Worm (Caenorhabditis elegans) whole organism, young adult: ENCODE measurements around the gene skr-7.

ENCODE experiments used
- B0019.2 ChIP-seq: fragments of 200-800 bp; sonication (Bioruptor generic); conservative IDR thresholded peaks from 2 replicates; pipeline ENCODE4 v1.3.6; 2022; ENCODE audit warnings: missing genetic modification reagents, missing genetic modification characterization, missing compliant biosample characterization
- B0336.3 ChIP-seq: fragments of 200-800 bp; sonication (Bioruptor generic); IDR thresholded peaks from 2 replicates; pipeline ENCODE4 v1.3.6; 2022; ENCODE audit warnings: missing genetic modification characterization, missing compliant biosample characterization
- C17E4.6 ChIP-seq: fragments of 200-800 bp; sonication (Bioruptor generic); IDR thresholded peaks from 2 replicates; pipeline ENCODE4 v1.3.6; 2022; ENCODE audit warnings: missing genetic modification reagents, missing genetic modification characterization, missing compliant biosample characterization
- F39B2.1 ChIP-seq: fragments of 200-800 bp; sonication (Bioruptor generic); IDR thresholded peaks from 2 replicates; pipeline ENCODE4 v1.3.6; 2022; ENCODE audit warnings: missing genetic modification reagents, missing genetic modification characterization, missing compliant biosample characterization
- F49E8.2 ChIP-seq: sonication (generic microtip); optimal IDR thresholded peaks from 3 replicates; lab custom pipeline; 2017; ENCODE audit warnings: missing genetic modification characterization, mild to moderate bottlenecking, missing compliant biosample characterization, antibody characterized with exemption, moderate library complexity; ENCODE audit not compliant: insufficient read depth
- F57A8.1 ChIP-seq: fragments of 200-800 bp; sonication (Bioruptor generic); optimal IDR thresholded peaks from 2 replicates; lab custom pipeline; 2018; ENCODE audit warnings: mild to moderate bottlenecking, missing genetic modification characterization, moderate library complexity, missing compliant biosample characterization
- T26A5.8 ChIP-seq: sonication (generic microtip); optimal IDR thresholded peaks from 2 replicates; lab custom pipeline; 2016; ENCODE audit warnings: missing genetic modification characterization, missing compliant biosample characterization
- Y53F4B.3 ChIP-seq: fragments of 200-800 bp; sonication (Bioruptor generic); IDR thresholded peaks from 2 replicates; pipeline ENCODE4 v1.3.6; 2022; ENCODE audit warnings: missing genetic modification reagents, missing genetic modification characterization, missing compliant biosample characterization
- Y53G8AR.9 ChIP-seq: fragments of 200-800 bp; sonication (Bioruptor generic); conservative IDR thresholded peaks from 2 replicates; pipeline ENCODE4 v1.3.6; 2022; ENCODE audit warnings: missing genetic modification reagents, missing genetic modification characterization, missing compliant biosample characterization
- Y67H2A.10 ChIP-seq: fragments of 200-800 bp; sonication (Bioruptor generic); conservative IDR thresholded peaks from 2 replicates; pipeline ENCODE4 v1.3.6; 2022; ENCODE audit warnings: missing genetic modification reagents, missing genetic modification characterization, missing compliant biosample characterization
- Y79H2A.3 ChIP-seq: fragments of 200-800 bp; sonication (Bioruptor generic); conservative IDR thresholded peaks from 2 replicates; pipeline ENCODE4 v1.3.6; 2022; ENCODE audit warnings: missing genetic modification reagents, missing genetic modification characterization, missing compliant biosample characterization
- ZK185.1 ChIP-seq: sonication (generic microtip); optimal IDR thresholded peaks from 2 replicates; lab custom pipeline; 2016; ENCODE audit warnings: mild to moderate bottlenecking, missing genetic modification characterization, missing compliant biosample characterization; ENCODE audit not compliant: poor library complexity, severe bottlenecking
- ama-1 ChIP-seq, 3 experiments: fragments of 150-350 bp in 1 of 3; sonication (generic microtip) in 2 of 3; optimal IDR thresholded peaks; 2 replicates each; lab custom pipeline; 2014 to 2018; ENCODE audit warnings: missing biosample characterization in 2 of 3, missing genetic modification characterization in 2 of 3, missing genetic modification reagents in 2 of 3
- atf-7 ChIP-seq: sonication (generic microtip); optimal IDR thresholded peaks from 2 replicates; lab custom pipeline; 2017; ENCODE audit warnings: mild to moderate bottlenecking, missing genetic modification characterization, missing compliant biosample characterization
- athp-1 ChIP-seq: sonication (generic microtip); optimal IDR thresholded peaks from 2 replicates; lab custom pipeline; 2017; ENCODE audit warnings: mild to moderate bottlenecking, missing genetic modification characterization, missing compliant biosample characterization
- cebp-1 ChIP-seq, 2 experiments: fragments of 200-800 bp in 1 of 2; sonication (Bioruptor generic) in 1 of 2; sonication (generic microtip) in 1 of 2; IDR thresholded peaks in 1 of 2; optimal IDR thresholded peaks in 1 of 2; 2 replicates each; pipeline versions ENCODE4 v1.3.6 to Lab custom; 2017 to 2022; ENCODE audit warnings: missing compliant biosample characterization in 2 of 2, missing genetic modification characterization in 2 of 2, mild to moderate bottlenecking in 1 of 2, missing genetic modification reagents in 1 of 2, moderate library complexity in 1 of 2
- ceh-27 ChIP-seq: fragments of 200-800 bp; sonication (Bioruptor generic); optimal IDR thresholded peaks from 2 replicates; lab custom pipeline; 2018; ENCODE audit warnings: mild to moderate bottlenecking, missing genetic modification characterization, moderate library complexity, missing compliant biosample characterization
- ceh-40 ChIP-seq: fragments of 200-800 bp; sonication (Bioruptor generic); IDR thresholded peaks from 2 replicates; pipeline ENCODE4 v1.3.6; 2022; ENCODE audit warnings: missing genetic modification characterization, missing compliant biosample characterization
- ceh-58 ChIP-seq: fragments of 200-800 bp; sonication (Bioruptor generic); IDR thresholded peaks from 2 replicates; pipeline ENCODE4 v1.3.6; 2022; ENCODE audit warnings: missing genetic modification characterization, missing compliant biosample characterization
- ceh-79 ChIP-seq: sonication (generic microtip); optimal IDR thresholded peaks from 2 replicates; lab custom pipeline; 2017; ENCODE audit warnings: mild to moderate bottlenecking, missing genetic modification characterization, missing compliant biosample characterization
- ceh-91 ChIP-seq: fragments of 200-800 bp; sonication (Bioruptor generic); IDR thresholded peaks from 2 replicates; pipeline ENCODE4 v1.3.6; 2022; ENCODE audit warnings: missing genetic modification reagents, missing genetic modification characterization, missing compliant biosample characterization
- chd-7 ChIP-seq: sonication (generic microtip); optimal IDR thresholded peaks from 2 replicates; lab custom pipeline; 2016; ENCODE audit warnings: mild to moderate bottlenecking, missing genetic modification characterization, moderate library complexity, missing compliant biosample characterization
- egrh-3 ChIP-seq: fragments of 200-800 bp; sonication (Bioruptor generic); IDR thresholded peaks from 2 replicates; pipeline ENCODE4 v1.3.6; 2022; ENCODE audit warnings: missing genetic modification reagents, missing genetic modification characterization, missing compliant biosample characterization
- hmg-1.2 ChIP-seq: fragments of 200-800 bp; sonication (Bioruptor generic); IDR thresholded peaks from 2 replicates; pipeline ENCODE4 v1.3.6; 2022; ENCODE audit warnings: missing genetic modification reagents, missing genetic modification characterization, missing compliant biosample characterization
- hrde-1 ChIP-seq: sonication (generic microtip); optimal IDR thresholded peaks from 2 replicates; lab custom pipeline; 2016; ENCODE audit warnings: missing genetic modification characterization, mild to moderate bottlenecking, missing compliant biosample characterization, moderate library complexity, missing genotype, missing genetic modification reagents, borderline replicate concordance
- lin-35 ChIP-seq, 3 experiments: fragments of 150-350 bp in 2 of 3; sonication (generic microtip) in 1 of 3; optimal IDR thresholded peaks; 2 replicates each; lab custom pipeline; 2014 to 2018; ENCODE audit warnings: missing biosample characterization in 3 of 3, missing genetic modification characterization in 3 of 3, missing genetic modification reagents in 3 of 3
- lir-1 ChIP-seq: fragments of 200-800 bp; sonication (Bioruptor generic); conservative IDR thresholded peaks from 2 replicates; pipeline ENCODE4 v1.3.6; 2022; ENCODE audit warnings: missing genetic modification reagents, missing genetic modification characterization, missing compliant biosample characterization
- lsl-1 ChIP-seq: fragments of 200-800 bp; sonication (Bioruptor generic); optimal IDR thresholded peaks from 2 replicates; lab custom pipeline; 2018; ENCODE audit warnings: mild to moderate bottlenecking, missing genetic modification characterization, moderate library complexity, missing compliant biosample characterization
- madf-3 ChIP-seq: fragments of 200-800 bp; sonication (Bioruptor generic); IDR thresholded peaks from 2 replicates; pipeline ENCODE4 v1.3.6; 2022; ENCODE audit warnings: missing genetic modification reagents, missing genetic modification characterization, missing compliant biosample characterization
- madf-6 ChIP-seq: fragments of 200-800 bp; sonication (Bioruptor generic); IDR thresholded peaks from 2 replicates; pipeline ENCODE4 v1.3.6; 2022; ENCODE audit warnings: missing genetic modification reagents, missing genetic modification characterization, missing compliant biosample characterization
- madf-8 ChIP-seq: fragments of 200-800 bp; sonication (Bioruptor generic); conservative IDR thresholded peaks from 2 replicates; pipeline ENCODE4 v1.3.6; 2022; ENCODE audit warnings: missing genetic modification reagents, missing genetic modification characterization, missing compliant biosample characterization
- mes-4 ChIP-seq: sonication (generic microtip); optimal IDR thresholded peaks from 2 replicates; lab custom pipeline; 2016; ENCODE audit warnings: missing genotype, missing genetic modification characterization, missing compliant biosample characterization
- nfya-1 ChIP-seq: sonication (generic microtip); optimal IDR thresholded peaks from 2 replicates; lab custom pipeline; 2017; ENCODE audit warnings: antibody characterized with exemption, missing compliant biosample characterization, missing genetic modification characterization, borderline replicate concordance; ENCODE audit not compliant: insufficient read depth
- nfyb-1 ChIP-seq: fragments of 200-800 bp; sonication (Bioruptor generic); IDR thresholded peaks from 2 replicates; pipeline ENCODE4 v1.3.6; 2022; ENCODE audit warnings: missing genetic modification reagents, missing genetic modification characterization, missing compliant biosample characterization
- nhr-90 ChIP-seq: sonication (generic microtip); optimal IDR thresholded peaks from 2 replicates; lab custom pipeline; 2016; ENCODE audit warnings: missing genotype, mild to moderate bottlenecking, missing genetic modification characterization, missing compliant biosample characterization
- rpc-1 ChIP-seq, 2 experiments: fragments of 150-350 bp in 1 of 2; sonication (generic microtip) in 1 of 2; optimal IDR thresholded peaks; 2 replicates each; lab custom pipeline; 2014 to 2018; ENCODE audit warnings: missing biosample characterization in 1 of 2, missing genetic modification characterization in 1 of 2, missing genetic modification reagents in 1 of 2, missing genotype in 1 of 2
- snpc-1.3 ChIP-seq: sonication (generic microtip); optimal IDR thresholded peaks from 2 replicates; lab custom pipeline; 2017; ENCODE audit warnings: missing genetic modification characterization, mild to moderate bottlenecking, missing compliant biosample characterization, antibody characterized with exemption, moderate library complexity, missing genotype, missing genetic modification reagents; ENCODE audit not compliant: insufficient read depth
- somi-1 ChIP-seq: fragments of 200-800 bp; sonication (Bioruptor generic); optimal IDR thresholded peaks from 2 replicates; lab custom pipeline; 2018; ENCODE audit warnings: mild to moderate bottlenecking, missing genetic modification characterization, missing compliant biosample characterization
- zfh-2 ChIP-seq: fragments of 200-800 bp; sonication (Bioruptor generic); conservative IDR thresholded peaks from 2 replicates; pipeline ENCODE4 v1.3.6; 2022; ENCODE audit warnings: missing genetic modification reagents, missing genetic modification characterization, missing compliant biosample characterization
- ztf-28 ChIP-seq: fragments of 200-800 bp; sonication (Bioruptor generic); IDR thresholded peaks from 2 replicates; pipeline ENCODE4 v1.3.6; 2022; ENCODE audit warnings: missing genetic modification reagents, missing genetic modification characterization, missing compliant biosample characterization
- ztf-6 ChIP-seq: fragments of 200-800 bp; sonication (Bioruptor generic); IDR thresholded peaks from 2 replicates; pipeline ENCODE4 v1.3.6; 2022; ENCODE audit warnings: missing genetic modification reagents, missing genetic modification characterization, missing compliant biosample characterization

skr-7 gene

DNA sequence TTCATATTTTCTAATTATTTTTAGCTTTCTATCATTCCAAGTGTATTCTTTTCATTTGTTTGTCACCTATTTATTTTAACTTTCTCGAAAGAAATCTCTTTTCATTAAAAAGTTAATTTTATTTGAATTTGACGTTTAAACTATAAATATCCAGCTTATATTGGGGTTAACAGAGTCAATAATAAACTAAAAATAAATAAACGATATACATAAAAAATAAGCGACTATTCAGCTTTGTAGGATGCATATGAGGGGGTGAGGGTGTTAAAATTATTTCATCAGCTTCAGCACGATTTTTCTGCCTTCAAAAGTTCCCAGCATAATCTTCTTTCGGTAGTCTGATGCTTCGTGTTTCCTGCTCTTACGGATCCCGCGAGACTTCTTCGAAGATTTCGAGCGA is 48.6 kb upstream of the skr-7 start (continued):
- no peak for TF ChIP-seq F57A8.1
- TF ChIP-seq nhr-90 (tag; lab: Kevin White, UChicago), result no peak
- no peak for TF ChIP-seq hmg-1.2
- TF ChIP-seq ceh-27 (GFP tag; lab: Kevin White, UChicago), result no peak
- TF ChIP-seq egrh-3 (GFP tag; lab: Robert Waterston, UW), result no peak
- TF ChIP-seq chd-7, result no peak
- peak; percentile 35 for TF ChIP-seq athp-1
- peak; percentile 14 for TF ChIP-seq lsl-1 (GFP tag; lab: Kevin White, UChicago)
- TF ChIP-seq Y53G8AR.9 (GFP tag; lab: Robert Waterston, UW), result no peak
- TF ChIP-seq F39B2.1, result no peak
- no peak for TF ChIP-seq zfh-2
- no peak for TF ChIP-seq madf-3 (GFP tag; lab: Robert Waterston, UW)
- TF ChIP-seq ztf-28 (GFP tag; lab: Robert Waterston, UW), result no peak
- TF ChIP-seq hrde-1, result peak; percentile 15
- TF ChIP-seq rpc-1 (optimal IDR thresholded peaks at IDR 0.05; lab: Kevin White, UChicago), result no peak
- TF ChIP-seq rpc-1 (tag; optimal IDR thresholded peaks at IDR 0.05; lab: Kevin White, UChicago), result no peak
- TF ChIP-seq lin-35 (GFP tag; optimal IDR thresholded peaks at IDR 0.05; lab: Kevin White, UChicago), result no peak
- no peak for TF ChIP-seq C17E4.6 (GFP tag; lab: Robert Waterston, UW)
- no peak for TF ChIP-seq ceh-58
- no peak for TF ChIP-seq mes-4 (tag; lab: Kevin White, UChicago)
- no peak for TF ChIP-seq ama-1 (optimal IDR thresholded peaks at IDR 0.05; lab: Kevin White, UChicago)
- TF ChIP-seq ama-1 (GFP tag; optimal IDR thresholded peaks at IDR 0.05; lab: Kevin White, UChicago), result peak; percentile 15 to 52
- TF ChIP-seq cebp-1 (GFP tag; IDR thresholded peaks at IDR 0.05; lab: Robert Waterston, UW), result no peak
- peak; percentile 14 for TF ChIP-seq cebp-1 (tag; optimal IDR thresholded peaks at IDR 0.05; lab: Kevin White, UChicago)
- no peak for TF ChIP-seq Y67H2A.10
- TF ChIP-seq madf-6 (GFP tag; lab: Robert Waterston, UW), result peak; percentile 59
- TF ChIP-seq snpc-1.3 (tag; lab: Kevin White, UChicago), result peak; percentile 51
- TF ChIP-seq lir-1 (GFP tag; lab: Robert Waterston, UW), result no peak
- TF ChIP-seq nfya-1 (tag; lab: Kevin White, UChicago), result no peak
- 0 out of 2 replicates have a peak, but pooled peaks have one; percentile 34 for TF ChIP-seq nfyb-1 (GFP tag; lab: Robert Waterston, UW)
- TF ChIP-seq madf-8 (GFP tag; lab: Robert Waterston, UW), result 0 out of 2 replicates have a peak, but pooled peaks have one; percentile 14
- TF ChIP-seq ceh-91 (GFP tag; lab: Robert Waterston, UW), result no peak
- TF ChIP-seq ceh-79 (tag; lab: Kevin White, UChicago), result no peak
- no peak for TF ChIP-seq atf-7
- no peak for TF ChIP-seq T26A5.8 (tag; lab: Kevin White, UChicago)
- no peak for TF ChIP-seq ztf-6 (GFP tag; lab: Robert Waterston, UW)
- no peak for TF ChIP-seq B0336.3
- peak; percentile 76; the same call in 1 of the 2 replicates for TF ChIP-seq Y79H2A.3 (GFP tag; lab: Robert Waterston, UW)
- TF ChIP-seq Y53F4B.3 (GFP tag; lab: Robert Waterston, UW), result no peak
- no peak for TF ChIP-seq ZK185.1 (tag; lab: Kevin White, UChicago)
- TF ChIP-seq ceh-40 (GFP tag; lab: Robert Waterston, UW), result no peak
- TF ChIP-seq somi-1 (GFP tag; lab: Kevin White, UChicago), result no peak
- peak; percentile 23 for TF ChIP-seq F49E8.2 (tag; lab: Kevin White, UChicago)
- TF ChIP-seq B0019.2 (GFP tag; lab: Robert Waterston, UW), result no peak
